Fruit fly (Drosophila melanogaster) whole organism: ENCODE results near the gene Takl2.

Source experiments
- CG8478 ChIP-seq: fragments of >200 bp; optimal IDR thresholded peaks from 2 replicates; lab custom pipeline; 2018; ENCODE audit warnings: inconsistent platforms
- Dll ChIP-seq: fragments of >200 bp; optimal IDR thresholded peaks from 2 replicates; lab custom pipeline; 2017
- EcR ChIP-seq, 2 experiments: fragments of >200 bp; optimal IDR thresholded peaks; 2 replicates each; lab custom pipeline; 2017; ENCODE audit warnings: missing biosample characterization in 2 of 2, missing genetic modification characterization in 2 of 2, missing genetic modification reagents in 2 of 2
- pan ChIP-seq: fragments of >200 bp; optimal IDR thresholded peaks from 2 replicates; lab custom pipeline; 2017
- psq ChIP-seq: fragments of >200 bp; optimal IDR thresholded peaks from 2 replicates; lab custom pipeline; 2017
- usp ChIP-seq: fragments of >200 bp; optimal IDR thresholded peaks from 2 replicates; lab custom pipeline; 2017; ENCODE audit warnings: missing biosample characterization, missing genetic modification characterization, mixed read lengths

Takl2 gene

DNA sequence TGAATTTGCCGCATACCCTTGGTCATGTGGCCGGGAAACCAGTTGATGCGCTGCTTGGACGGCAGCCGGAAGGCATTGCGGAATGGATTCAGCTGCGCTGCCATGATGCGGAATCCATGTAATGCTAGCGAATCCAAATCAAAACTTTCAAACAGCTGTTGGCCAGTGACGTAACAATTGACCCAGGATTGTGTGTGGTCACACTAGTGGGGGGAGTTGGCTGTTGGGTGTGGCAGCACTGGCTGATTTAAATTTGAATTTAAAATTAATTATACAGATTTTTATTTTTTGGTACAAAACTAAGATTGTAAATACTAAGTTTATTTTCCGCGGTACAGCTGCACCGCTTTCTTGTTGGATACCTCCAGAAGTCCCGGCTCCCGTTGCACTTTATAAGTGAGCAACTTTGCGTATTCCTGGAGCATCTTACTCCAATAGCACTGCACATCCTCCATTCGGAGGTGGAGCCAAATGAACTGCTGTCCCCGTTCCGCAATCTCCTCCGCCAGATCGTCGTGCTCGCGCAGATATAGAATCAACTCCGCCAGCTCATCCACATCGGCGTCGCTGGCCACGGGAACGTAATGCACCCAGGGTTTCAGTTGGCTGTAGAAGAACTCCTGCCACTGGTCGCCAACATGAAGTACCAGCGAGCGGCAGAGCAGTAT lies 13.9 kb upstream of the Takl2 start, which contains the start of gene CG17141:
Gene CG17141, minus strand, starts transcription at position 177 of the 668 bp plus-strand sequence.
- no peak for TF ChIP-seq CG8478

DNA sequence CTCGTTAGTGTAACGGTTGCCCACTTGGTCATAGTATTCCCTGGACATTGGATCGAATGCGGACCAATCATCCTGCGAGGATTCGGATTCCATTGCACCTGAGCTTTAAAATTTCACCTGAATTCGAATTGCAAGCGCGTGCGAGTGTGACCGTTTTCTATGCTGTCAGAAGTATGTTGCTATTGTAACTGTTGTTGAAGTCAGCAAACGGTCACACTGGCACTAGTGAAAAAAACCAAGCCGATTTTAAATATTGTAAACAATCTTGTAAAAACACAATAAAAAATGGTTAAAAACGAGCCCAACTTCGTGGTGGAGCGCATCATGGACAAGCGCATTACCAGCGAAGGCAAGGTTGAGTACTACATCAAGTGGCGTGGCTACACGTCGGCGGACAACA lies 11.8 kb upstream of the Takl2 start, which contains the start of the genes vret and HP1c:
Gene vret, minus strand, starts transcription at position 150 of the 400 bp plus-strand sequence.
Gene HP1c, plus strand, starts transcription at position 189 of the 400 bp plus-strand sequence.
- TF ChIP-seq pan: no peak
- no peak for TF ChIP-seq usp (GFP tag; lab: Kevin White, UChicago)
- TF ChIP-seq Dll (lab: Kevin White, UChicago): no peak
- TF ChIP-seq CG8478: no peak
- no peak for TF ChIP-seq EcR (GFP tag; optimal IDR thresholded peaks at IDR 0.05; lab: Kevin White, UChicago)
- no peak for TF ChIP-seq psq (lab: Kevin White, UChicago)

DNA sequence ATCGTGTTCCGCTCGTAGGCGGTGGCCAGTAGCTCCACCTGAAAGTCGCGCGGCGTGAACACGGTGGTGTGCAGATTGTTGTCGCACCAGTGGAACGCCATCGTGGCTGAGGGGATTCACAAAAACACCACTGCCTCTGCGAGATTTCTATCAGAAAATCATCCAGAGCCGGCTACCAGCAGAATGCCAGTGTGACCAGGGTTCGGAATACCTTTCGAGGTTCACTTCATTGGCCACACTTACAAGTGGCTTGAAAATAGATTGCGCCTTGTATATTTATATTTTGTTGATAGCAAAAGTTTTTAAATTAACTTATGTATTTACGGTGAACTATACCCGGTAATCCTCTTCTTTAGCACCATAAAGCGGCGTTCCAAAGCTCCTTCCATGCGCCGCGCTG lies 7.3 kb upstream of the Takl2 start, which contains the start of the genes Dcr-1 and CG6985:
Gene Dcr-1, minus strand, starts transcription at position 162 of the 400 bp plus-strand sequence.
Gene CG6985, plus strand, starts transcription at position 221 of the 400 bp plus-strand sequence.
- TF ChIP-seq usp (GFP tag; lab: Kevin White, UChicago): no peak
- no peak for TF ChIP-seq psq (lab: Kevin White, UChicago)
- TF ChIP-seq EcR (GFP tag; optimal IDR thresholded peaks at IDR 0.05; lab: Kevin White, UChicago): no peak
- TF ChIP-seq CG8478: no peak
- no peak for TF ChIP-seq pan
- no peak for TF ChIP-seq Dll (lab: Kevin White, UChicago)

DNA sequence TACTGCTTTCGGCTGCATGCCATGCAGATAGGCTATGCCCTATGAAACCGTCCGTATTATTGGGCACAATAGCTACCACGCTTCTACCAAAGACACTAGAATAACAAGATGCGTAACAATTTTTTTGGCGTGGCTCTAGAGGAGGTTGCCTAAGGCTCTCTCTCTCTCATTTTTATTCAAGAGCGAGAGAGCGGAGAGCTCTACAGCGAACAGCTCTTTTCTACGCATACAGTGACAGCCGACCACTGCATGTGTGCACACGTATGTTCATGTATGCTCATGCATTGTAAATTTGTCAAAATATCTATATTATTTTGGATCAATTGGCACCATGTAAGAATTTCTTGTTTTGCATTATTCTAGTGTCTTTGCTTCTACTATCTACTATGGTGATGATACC lies 656 bp downstream of the Takl2 start:
- TF ChIP-seq psq (lab: Kevin White, UChicago) (no peak), usp (GFP tag; lab: Kevin White, UChicago) (no peak), EcR (GFP tag; optimal IDR thresholded peaks at IDR 0.05; lab: Kevin White, UChicago) (no peak), pan (no peak), Dll (lab: Kevin White, UChicago) (no peak), CG8478 (no peak)

DNA sequence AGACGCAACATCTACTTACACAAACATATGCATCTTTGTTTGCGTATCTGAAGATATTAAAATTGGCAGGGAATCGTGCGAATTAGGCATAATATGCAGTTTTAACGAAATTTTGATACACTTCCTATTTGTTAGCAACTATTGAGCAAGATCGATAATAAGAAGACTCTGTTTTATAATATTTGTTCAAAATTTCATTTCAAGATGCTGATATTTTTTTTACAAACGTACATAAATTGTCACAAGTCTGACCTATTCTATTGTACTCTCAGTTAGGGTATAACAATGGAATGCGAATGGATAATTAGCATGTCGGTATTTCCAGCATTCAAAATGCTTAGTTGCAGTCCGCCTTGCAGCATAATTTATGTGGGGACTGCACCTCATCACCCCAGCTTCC lies 5.8 kb downstream of the Takl2 start:
- TF ChIP-seq EcR (GFP tag; optimal IDR thresholded peaks at IDR 0.05; lab: Kevin White, UChicago) (no peak), CG8478 (no peak), Dll (lab: Kevin White, UChicago) (no peak), usp (GFP tag; lab: Kevin White, UChicago) (no peak), pan (no peak), psq (lab: Kevin White, UChicago) (no peak)

DNA sequence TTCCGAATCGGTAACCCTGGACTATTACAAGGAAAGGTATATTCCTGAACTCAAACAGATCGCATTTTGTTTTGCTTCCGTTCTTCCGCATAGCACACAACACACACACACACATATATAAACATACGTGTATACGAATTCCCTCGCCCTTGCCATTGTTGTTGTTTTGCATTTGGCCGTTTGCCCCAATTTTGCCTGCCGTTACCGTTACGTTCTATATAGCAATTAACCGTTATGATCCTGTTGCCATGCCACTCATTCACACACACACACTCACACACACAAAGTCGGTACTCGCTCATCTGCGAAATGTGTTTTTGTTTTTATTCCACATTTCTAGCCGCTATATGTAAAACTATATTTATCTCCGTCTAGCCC lies 6.2 kb downstream of the Takl2 start:
- no peak for TF ChIP-seq EcR (GFP tag; optimal IDR thresholded peaks at IDR 0.05; lab: Kevin White, UChicago)
- TF ChIP-seq pan: no peak
- TF ChIP-seq CG8478: no peak
- no peak for TF ChIP-seq usp (GFP tag; lab: Kevin White, UChicago)
- TF ChIP-seq psq (lab: Kevin White, UChicago): no peak
- TF ChIP-seq Dll (lab: Kevin White, UChicago): no peak

DNA sequence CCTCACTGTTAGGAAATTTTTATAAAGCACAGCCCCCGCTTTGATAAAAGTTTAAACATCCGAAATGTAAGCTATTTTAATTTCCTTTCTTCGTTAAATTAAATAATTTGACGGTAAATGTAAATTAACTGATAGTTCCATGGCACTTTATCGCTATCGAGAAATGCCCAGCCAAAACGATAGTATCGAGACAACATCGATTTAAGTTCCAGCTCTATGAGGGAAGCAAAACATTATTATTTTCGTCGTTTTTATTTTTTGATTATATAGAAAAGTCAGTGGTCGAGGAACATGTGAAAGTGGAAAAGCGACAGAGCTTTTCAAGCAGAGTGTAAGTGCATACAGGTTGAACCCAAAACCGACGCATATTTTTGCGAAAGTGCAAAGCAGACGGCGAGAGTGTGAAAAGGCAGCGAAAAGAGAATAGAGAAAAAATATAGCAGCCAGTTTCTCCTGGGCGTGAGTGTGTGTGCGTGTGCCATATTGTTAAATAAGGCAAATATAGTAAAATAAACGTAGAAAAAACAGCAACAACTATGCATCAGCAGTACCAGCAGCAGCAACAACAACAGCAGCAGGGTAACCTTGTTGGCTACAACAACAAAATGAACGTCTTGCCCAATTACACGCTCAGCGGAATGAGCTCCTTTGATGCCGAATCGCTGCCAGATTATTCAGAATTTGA lies 6.7 kb downstream of the Takl2 start, which contains the start of gene CG45049:
Gene CG45049, plus strand, starts transcription at position 197 of the 685 bp plus-strand sequence.
- TF ChIP-seq pan: no peak
- no peak for TF ChIP-seq EcR (GFP tag; optimal IDR thresholded peaks at IDR 0.05; lab: Kevin White, UChicago)
- TF ChIP-seq Dll (lab: Kevin White, UChicago): no peak
- TF ChIP-seq psq (lab: Kevin White, UChicago): no peak
- no peak for TF ChIP-seq usp (GFP tag; lab: Kevin White, UChicago)
- no peak for TF ChIP-seq CG8478

DNA sequence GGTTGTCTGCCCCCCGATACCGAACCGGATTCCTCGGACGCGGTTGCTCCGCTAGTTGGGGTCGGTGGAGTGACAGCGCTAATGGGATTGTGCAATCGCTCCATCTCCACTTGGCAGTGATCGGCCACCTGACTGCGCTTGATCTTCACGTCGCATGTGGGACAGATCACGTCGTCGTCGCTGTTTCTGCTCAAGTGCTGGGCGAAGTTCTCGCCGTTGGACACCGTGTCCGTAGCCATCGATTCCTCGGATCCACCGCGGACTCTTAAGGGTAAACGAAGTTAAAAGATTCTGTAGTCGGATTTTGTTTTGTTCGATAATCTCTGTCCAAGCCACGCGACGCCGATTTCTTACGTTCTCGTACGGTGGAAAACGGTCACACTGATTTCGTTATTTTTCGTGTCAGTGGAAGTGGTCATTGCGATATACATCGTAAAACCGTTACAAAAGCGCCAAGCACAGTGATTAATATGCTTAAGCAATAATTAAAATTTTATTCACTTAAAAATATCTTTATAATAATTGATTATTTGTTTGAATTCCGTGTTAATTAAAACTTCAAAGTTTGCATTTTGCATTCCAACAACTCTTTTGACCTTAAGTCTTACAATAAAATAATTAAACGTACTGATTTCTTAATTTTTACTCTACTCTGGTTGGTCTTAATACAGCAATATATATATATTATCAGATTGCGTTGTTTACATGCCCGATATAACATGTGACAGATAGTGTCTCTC lies 7.5 kb downstream of the Takl2 start, which contains the start of gene RNF220:
Gene RNF220, minus strand, starts transcription at position 384 of the 740 bp plus-strand sequence.
- TF ChIP-seq pan: no peak
- TF ChIP-seq CG8478: no peak
- TF ChIP-seq usp (GFP tag; lab: Kevin White, UChicago): no peak

DNA sequence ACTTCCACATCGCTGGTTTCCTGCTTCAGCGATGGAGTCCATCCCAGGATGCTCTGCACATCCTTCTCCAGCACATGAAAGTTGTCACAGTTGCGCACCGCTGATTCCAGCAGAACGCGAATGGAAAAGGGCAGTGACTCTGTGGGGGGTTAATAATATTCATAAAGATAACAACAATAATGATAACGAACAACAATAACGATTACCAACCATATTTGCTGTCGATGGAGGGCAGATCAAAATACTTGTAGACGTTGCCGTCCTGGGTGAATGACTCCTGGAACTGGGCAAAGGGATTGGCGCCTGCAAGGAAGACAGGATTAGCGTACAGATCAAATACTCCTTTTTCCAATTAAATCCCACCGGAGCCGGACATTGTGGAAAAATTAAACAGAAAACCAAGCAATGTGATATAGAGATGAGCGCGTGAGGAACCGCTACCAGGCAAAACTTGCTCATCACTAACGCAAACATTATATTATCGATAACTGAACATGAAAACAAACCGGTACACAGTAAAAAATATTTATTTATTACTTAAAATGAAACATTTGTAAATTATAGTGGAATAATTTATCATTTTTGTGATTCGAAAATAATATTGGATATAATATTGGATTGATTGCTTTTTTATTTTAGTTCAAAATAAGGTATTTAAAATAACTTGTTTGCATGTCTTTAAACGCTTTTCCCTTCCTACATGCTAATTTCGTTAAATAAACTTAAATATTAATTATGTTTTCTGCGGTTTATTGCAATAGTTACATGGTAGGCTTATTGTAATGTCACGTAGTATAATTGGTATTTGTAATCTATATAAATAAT lies 9.3 kb downstream of the Takl2 start, which contains the start of gene Irp-1A:
Gene Irp-1A, minus strand, starts transcription at position 439 of the 825 bp plus-strand sequence.
- TF ChIP-seq EcR (GFP tag; optimal IDR thresholded peaks at IDR 0.05; lab: Kevin White, UChicago): no peak
- TF ChIP-seq Dll (lab: Kevin White, UChicago): no peak
- no peak for TF ChIP-seq pan
- no peak for TF ChIP-seq CG8478
- TF ChIP-seq psq (lab: Kevin White, UChicago): no peak

DNA sequence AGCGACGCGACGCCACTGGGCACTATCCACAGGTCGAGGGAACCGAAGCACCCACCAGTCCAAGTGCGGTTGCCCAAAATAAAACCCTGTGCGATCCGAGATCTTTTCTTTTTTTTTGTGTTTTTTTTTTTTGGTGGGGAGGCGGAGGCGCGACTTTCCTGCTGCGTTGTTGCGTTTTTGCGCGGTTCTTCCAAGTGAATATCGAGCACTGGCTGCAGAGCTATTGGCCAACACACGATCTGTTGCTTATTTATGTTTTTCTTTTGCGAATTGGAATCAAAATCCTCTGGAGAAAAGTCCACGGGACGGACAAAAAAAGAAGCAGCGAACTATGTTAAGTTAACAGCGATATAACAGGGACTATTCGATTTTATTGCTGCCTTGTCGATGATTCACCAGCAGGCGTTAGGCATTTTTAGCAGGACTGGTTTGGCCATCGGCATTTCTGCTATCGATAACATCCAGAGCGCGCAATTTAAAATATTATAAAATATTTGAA lies 12.8 kb downstream of the Takl2 start, which contains the start of gene wge:
Gene wge, minus strand, starts transcription at position 343 of the 499 bp plus-strand sequence.
- TF ChIP-seq psq (lab: Kevin White, UChicago) (no peak), usp (GFP tag; lab: Kevin White, UChicago) (no peak), pan (no peak), EcR (GFP tag; optimal IDR thresholded peaks at IDR 0.05; lab: Kevin White, UChicago) (no peak), Dll (lab: Kevin White, UChicago) (no peak), CG8478 (no peak)

DNA sequence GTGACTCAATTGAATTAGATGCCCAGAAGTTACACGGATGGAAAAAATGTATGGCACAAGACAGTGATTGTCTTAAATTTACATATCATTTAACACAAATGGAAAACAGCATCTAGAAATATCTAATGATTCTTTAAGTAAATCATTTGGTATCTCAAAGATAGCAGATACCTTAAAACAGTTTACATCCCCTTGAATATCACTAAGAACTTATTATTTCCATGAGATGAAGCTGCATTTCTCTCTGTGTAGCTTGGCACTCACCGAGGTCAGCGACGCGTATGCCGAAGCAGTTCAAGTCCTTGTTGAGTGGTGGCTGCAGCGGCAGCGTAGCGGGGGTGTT lies 14.1 kb downstream of the Takl2 start:
- no peak for TF ChIP-seq CG8478
- TF ChIP-seq usp (GFP tag; lab: Kevin White, UChicago): no peak
- no peak for TF ChIP-seq pan
- no peak for TF ChIP-seq Dll (lab: Kevin White, UChicago)
